Worm (Caenorhabditis elegans): ENCODE results near the gene K02E2.6.

Gene K02E2.6

ce11 chrV:20383065-20383609, 2.8 kb downstream of the K02E2.6 start, which contains the start of gene K02E2.11 (continued):
- peak; percentile 70 for TF ChIP-seq nhr-6 (tag; optimal IDR thresholded peaks at IDR 0.05)
- TF ChIP-seq mxl-3 (GFP tag; optimal IDR thresholded peaks at IDR 0.05), result no peak
- TF ChIP-seq ceh-20 (GFP tag; IDR thresholded peaks at IDR 0.05), result no peak
- no peak for TF ChIP-seq ceh-28 (tag; optimal IDR thresholded peaks at IDR 0.05)
- no peak for TF ChIP-seq dmd-6 (GFP tag; IDR thresholded peaks at IDR 0.05)
- no peak for TF ChIP-seq unc-130 (GFP tag; optimal IDR thresholded peaks at IDR 0.05)
- no peak for TF ChIP-seq gei-8 (GFP tag; optimal IDR thresholded peaks at IDR 0.05)
- TF ChIP-seq nhr-111 (GFP tag; optimal IDR thresholded peaks at IDR 0.05), result no peak
- TF ChIP-seq daf-8 (GFP tag; IDR thresholded peaks at IDR 0.05), result no peak
- TF ChIP-seq mxl-2 (GFP tag; conservative IDR thresholded peaks at IDR 0.05), result no peak
- peak; percentile 93 for TF ChIP-seq duxl-1 (tag; optimal IDR thresholded peaks at IDR 0.05; ENCODE audit: poor library complexity)
- no peak for TF ChIP-seq zfp-2 (tag; optimal IDR thresholded peaks at IDR 0.05)

- no peak for TF ChIP-seq mdt-29 (GFP tag; IDR thresholded peaks at IDR 0.05)
- no peak for TF ChIP-seq lin-13 (GFP tag; optimal IDR thresholded peaks at IDR 0.05)
- TF ChIP-seq zip-2 (tag; optimal IDR thresholded peaks at IDR 0.05), result no peak
- no peak for TF ChIP-seq skn-1 (tag; optimal IDR thresholded peaks at IDR 0.05)
- no peak for TF ChIP-seq lim-7 (GFP tag; IDR thresholded peaks at IDR 0.05)
- no peak for TF ChIP-seq mxl-2 (GFP tag; conservative IDR thresholded peaks at IDR 0.05)
- TF ChIP-seq F44E2.7 (GFP tag; IDR thresholded peaks at IDR 0.05), result no peak
- TF ChIP-seq mdl-1 (tag; optimal IDR thresholded peaks at IDR 0.05), result no peak
These were observed 6.6 kb downstream of the K02E2.6 start, which contains the start of gene K02E2.7 for ce11 chrV:20386942-20387341. K02E2.7 (minus strand) TSS chrV:20387042.

ce11 chrV:20387415-20387814, 7.1 kb downstream of the K02E2.6 start, which contains the start of gene F53H2.1:
F53H2.1 (plus strand) TSS chrV:20387715.
- no peak for TF ChIP-seq daf-16 (GFP tag; optimal IDR thresholded peaks at IDR 0.05)
- TF ChIP-seq daf-16 (tag; optimal IDR thresholded peaks at IDR 0.05), result peak; percentile 25
- no peak for TF ChIP-seq tag-97 (GFP tag; IDR thresholded peaks at IDR 0.05)

ce11 chrV:20393773-20394172, 13.4 kb downstream of the K02E2.6 start, which contains the start of gene cnc-7:
cnc-7 (plus strand) TSS chrV:20394073.
- no peak for TF ChIP-seq F44E2.7 (GFP tag; IDR thresholded peaks at IDR 0.05)
- no peak for TF ChIP-seq Y75B8A.6 (GFP tag; IDR thresholded peaks at IDR 0.05)
- no peak for TF ChIP-seq php-3 (GFP tag; IDR thresholded peaks at IDR 0.05)
- TF ChIP-seq nhr-77 (tag; optimal IDR thresholded peaks at IDR 0.05), result no peak
- no peak for TF ChIP-seq mes-2 (tag; optimal IDR thresholded peaks at IDR 0.05; ENCODE audit: poor library complexity, severe bottlenecking)
- no peak for TF ChIP-seq lin-15B (tag; optimal IDR thresholded peaks at IDR 0.05)
- no peak for TF ChIP-seq nhr-10 (tag; optimal IDR thresholded peaks at IDR 0.05)
- no peak for TF ChIP-seq daf-8 (GFP tag; IDR thresholded peaks at IDR 0.05)
- no peak for TF ChIP-seq gei-8 (GFP tag; optimal IDR thresholded peaks at IDR 0.05)
- no peak for TF ChIP-seq snpc-1.2 (GFP tag; IDR thresholded peaks at IDR 0.05)
- no peak for TF ChIP-seq hlh-11 (tag; optimal IDR thresholded peaks at IDR 0.05)
- TF ChIP-seq R02D3.7 (tag; optimal IDR thresholded peaks at IDR 0.05), result no peak
- TF ChIP-seq ceh-44 (GFP tag; IDR thresholded peaks at IDR 0.05), result no peak
- no peak for TF ChIP-seq hmg-1.1 (GFP tag; IDR thresholded peaks at IDR 0.05)

- no peak for TF ChIP-seq nhr-111 (GFP tag; optimal IDR thresholded peaks at IDR 0.05)
- peak; percentile 77 for TF ChIP-seq set-16 (GFP tag; IDR thresholded peaks at IDR 0.05)
- 0 out of 2 replicates have a peak, but pooled peaks have one; percentile 37 for TF ChIP-seq dmd-9 (GFP tag; IDR thresholded peaks at IDR 0.05)
- TF ChIP-seq snpc-4 (tag; optimal IDR thresholded peaks at IDR 0.05), result no peak
- 0 out of 2 replicates have a peak, but pooled peaks have one; percentile 9 for TF ChIP-seq egl-43 (GFP tag; IDR thresholded peaks at IDR 0.05)
- TF ChIP-seq F44E2.7 (GFP tag; IDR thresholded peaks at IDR 0.05), result 0 out of 2 replicates have a peak, but pooled peaks have one; percentile 28
These were observed 19.2 kb downstream of the K02E2.6 start for ce11 chrV:20399532-20400068.
